Worm (Caenorhabditis elegans) whole organism, late embryonic: ENCODE results near the gene ttbk-7.

ENCODE experiments used
- C38D4.7 ChIP-seq: fragments of 200-800 bp; sonication (Bioruptor generic); optimal IDR thresholded peaks from 2 replicates; lab custom pipeline; 2018; ENCODE audit warnings: mild to moderate bottlenecking, missing genetic modification characterization, moderate library complexity, missing compliant biosample characterization
- F13H6.1 ChIP-seq: sonication (generic microtip); optimal IDR thresholded peaks from 2 replicates; lab custom pipeline; 2016; ENCODE audit warnings: missing genetic modification characterization, missing compliant biosample characterization
- K09A11.1 ChIP-seq: sonication (generic microtip); optimal IDR thresholded peaks from 2 replicates; lab custom pipeline; 2017; ENCODE audit warnings: antibody characterized with exemption, mild to moderate bottlenecking, missing genetic modification characterization, missing compliant biosample characterization; ENCODE audit not compliant: insufficient read depth
- T23F11.4 ChIP-seq: fragments of 200-800 bp; sonication (Bioruptor generic); optimal IDR thresholded peaks from 2 replicates; lab custom pipeline; 2018; ENCODE audit warnings: mild to moderate bottlenecking, missing genetic modification characterization, missing compliant biosample characterization
- ceh-9 ChIP-seq: sonication (generic microtip); optimal IDR thresholded peaks from 2 replicates; lab custom pipeline; 2016; ENCODE audit warnings: mild to moderate bottlenecking, missing genetic modification characterization, inconsistent platforms, missing compliant biosample characterization
- dve-1 ChIP-seq: sonication (generic microtip); optimal IDR thresholded peaks from 2 replicates; lab custom pipeline; 2017; ENCODE audit warnings: antibody characterized with exemption, mild to moderate bottlenecking, missing genetic modification characterization, missing compliant biosample characterization
- fkh-6 ChIP-seq: sonication (generic microtip); optimal IDR thresholded peaks from 2 replicates; lab custom pipeline; 2016; ENCODE audit warnings: missing genetic modification characterization, missing compliant biosample characterization
- hlh-30 ChIP-seq: sonication (generic microtip); optimal IDR thresholded peaks from 2 replicates; lab custom pipeline; 2017; ENCODE audit warnings: antibody characterized with exemption, missing genetic modification characterization, missing compliant biosample characterization; ENCODE audit not compliant: insufficient read depth
- lim-6 ChIP-seq: sonication (generic microtip); optimal IDR thresholded peaks from 2 replicates; lab custom pipeline; 2016; ENCODE audit warnings: missing genetic modification characterization, missing compliant biosample characterization
- nhr-232 ChIP-seq: sonication (generic microtip); optimal IDR thresholded peaks from 2 replicates; lab custom pipeline; 2016; ENCODE audit warnings: missing genetic modification characterization, missing compliant biosample characterization
- tbx-2 ChIP-seq: sonication (generic microtip); optimal IDR thresholded peaks from 2 replicates; lab custom pipeline; 2016; ENCODE audit warnings: missing genetic modification characterization, missing compliant biosample characterization
- unc-86 ChIP-seq: sonication (generic microtip); optimal IDR thresholded peaks from 2 replicates; lab custom pipeline; 2016; ENCODE audit warnings: missing genetic modification characterization, missing compliant biosample characterization

- TF ChIP-seq K09A11.1 (no peak), ceh-9 (tag; lab: Kevin White, UChicago) (no peak), nhr-232 (tag; lab: Kevin White, UChicago) (no peak), F13H6.1 (tag; lab: Kevin White, UChicago) (no peak), tbx-2 (no peak), fkh-6 (no peak), lim-6 (tag; lab: Kevin White, UChicago) (no peak), hlh-30 (tag; lab: Kevin White, UChicago) (no peak), T23F11.4 (GFP tag; lab: Kevin White, UChicago) (no peak), C38D4.7 (GFP tag; lab: Kevin White, UChicago) (no peak), unc-86 (tag; lab: Kevin White, UChicago) (no peak), dve-1 (no peak)
Observed at ce11 chrV:12845247-12845646, 50.4 kb downstream of the ttbk-7 start, which contains the start of gene C44H9.6.
